Fruit fly (Drosophila melanogaster) whole organism, embryonic: ENCODE results near the gene CG10064.
A peak's percentile ranks its signal among the peaks of the same experiment; 100 is the strongest.

ENCODE experiments used
- ATbp ChIP-seq: fragments of 200-800 bp; sonication (Bioruptor generic); optimal IDR thresholded peaks from 2 replicates; lab custom pipeline; 2017; ENCODE audit warnings: missing biosample characterization, mild to moderate bottlenecking, missing genetic modification characterization, missing genetic modification reagents
- Awh ChIP-seq: fragments of 200-800 bp; sonication (Bioruptor generic); IDR thresholded peaks from 2 replicates; pipeline ENCODE4, ENCODE4 v1.3.6; 2022; ENCODE audit warnings: missing biosample characterization, missing genetic modification characterization
- CG10959 ChIP-seq: fragments of 200-800 bp; sonication (Bioruptor generic); IDR thresholded peaks from 2 replicates; pipeline ENCODE4 v1.3.6; 2022; ENCODE audit warnings: missing biosample characterization, missing genetic modification characterization
- CG11560 ChIP-seq: fragments of 200-800 bp; sonication (Bioruptor generic); IDR thresholded peaks from 3 replicates; pipeline ENCODE4 v1.3.6; 2022; ENCODE audit warnings: missing biosample characterization, missing genetic modification characterization
- CG12155 ChIP-seq: fragments of 200-800 bp; sonication (Bioruptor generic); optimal IDR thresholded peaks from 3 replicates; lab custom pipeline; 2016; ENCODE audit warnings: missing biosample characterization, missing genetic modification characterization
- CG12299 ChIP-seq: fragments of 200-800 bp; sonication (Bioruptor generic); optimal IDR thresholded peaks from 2 replicates; lab custom pipeline; 2018; ENCODE audit warnings: missing biosample characterization, mild to moderate bottlenecking, missing genetic modification characterization
- CG13624 ChIP-seq: fragments of 200-800 bp; sonication (Bioruptor generic); optimal IDR thresholded peaks from 2 replicates; lab custom pipeline; 2016; ENCODE audit warnings: missing biosample characterization, missing genetic modification characterization
- CG13894 ChIP-seq: fragments of 200-800 bp; sonication (Bioruptor generic); optimal IDR thresholded peaks from 3 replicates; lab custom pipeline; 2018; ENCODE audit warnings: missing biosample characterization, mild to moderate bottlenecking, missing genetic modification characterization, moderate library complexity
- CG14710 ChIP-seq: fragments of 200-800 bp; sonication (Bioruptor generic); optimal IDR thresholded peaks from 3 replicates; lab custom pipeline; 2019; ENCODE audit warnings: missing biosample characterization, mild to moderate bottlenecking, missing genetic modification characterization, moderate library complexity
- CG14860 ChIP-seq: fragments of 200-800 bp; sonication (Bioruptor generic); IDR thresholded peaks from 3 replicates; pipeline ENCODE4 v1.3.6; 2022; ENCODE audit warnings: missing biosample characterization, missing genetic modification characterization; ENCODE audit not compliant: partially characterized antibody
- CG1647 ChIP-seq: fragments of 200-800 bp; sonication (Bioruptor generic); optimal IDR thresholded peaks from 3 replicates; lab custom pipeline; 2016; ENCODE audit warnings: missing biosample characterization, missing genetic modification characterization
- CG17385 ChIP-seq: fragments of 200-800 bp; sonication (Bioruptor generic); optimal IDR thresholded peaks from 3 replicates; lab custom pipeline; 2018; ENCODE audit warnings: missing biosample characterization, mild to moderate bottlenecking, missing genetic modification characterization
- CG17802 ChIP-seq: fragments of 200-800 bp; sonication (Bioruptor generic); optimal IDR thresholded peaks from 2 replicates; lab custom pipeline; 2018; ENCODE audit warnings: missing biosample characterization, mild to moderate bottlenecking, missing genetic modification characterization, moderate library complexity
- CG18599 ChIP-seq: fragments of 200-800 bp; sonication (Bioruptor generic); optimal IDR thresholded peaks from 3 replicates; lab custom pipeline; 2017; ENCODE audit warnings: missing biosample characterization, missing genetic modification characterization, mild to moderate bottlenecking, moderate library complexity, missing genetic modification reagents
- CG42726 ChIP-seq: fragments of 200-800 bp; sonication (Bioruptor generic); IDR thresholded peaks from 2 replicates; pipeline ENCODE4 v1.3.6; 2022; ENCODE audit warnings: missing biosample characterization, missing genetic modification characterization; ENCODE audit not compliant: partially characterized antibody
- CG4328 ChIP-seq: fragments of 200-800 bp; sonication (Bioruptor generic); optimal IDR thresholded peaks from 3 replicates; lab custom pipeline; 2017; ENCODE audit warnings: missing biosample characterization, missing genetic modification reagents, missing genetic modification characterization
- CG4707 ChIP-seq: fragments of 200-800 bp; sonication (Bioruptor generic); optimal IDR thresholded peaks from 2 replicates; lab custom pipeline; 2018; ENCODE audit warnings: missing biosample characterization, mild to moderate bottlenecking, missing genetic modification characterization, moderate library complexity
- CG4854 ChIP-seq: fragments of 200-800 bp; sonication (Bioruptor generic); optimal IDR thresholded peaks from 2 replicates; lab custom pipeline; 2016; ENCODE audit warnings: missing biosample characterization, missing genetic modification characterization, inconsistent platforms
- CG8290 ChIP-seq, 3 experiments: fragments of 200-800 bp; sonication (Bioruptor generic); optimal IDR thresholded peaks; 2 replicates each; lab custom pipeline; 2016 to 2019; ENCODE audit warnings: missing biosample characterization in 3 of 3, missing genetic modification characterization in 3 of 3, mild to moderate bottlenecking in 2 of 3, moderate library complexity in 1 of 3
- CG8478 ChIP-seq: fragments of >200 bp; optimal IDR thresholded peaks from 2 replicates; lab custom pipeline; 2018
- Deaf1 ChIP-seq: fragments of 200-800 bp; optimal IDR thresholded peaks from 3 replicates; lab custom pipeline; 2019; ENCODE audit warnings: missing biosample characterization, mild to moderate bottlenecking, missing genetic modification characterization, moderate library complexity
- Dfd ChIP-seq, 2 experiments: fragments of >200 bp; optimal IDR thresholded peaks; 2 replicates each; lab custom pipeline; 2017; ENCODE audit warnings: missing biosample characterization in 2 of 2, missing genetic modification characterization in 2 of 2
- Dll ChIP-seq: fragments of 200-800 bp; sonication (Bioruptor generic); IDR thresholded peaks from 4 replicates; pipeline ENCODE4 v1.3.6; 2022; ENCODE audit warnings: missing biosample characterization, missing genetic modification characterization; ENCODE audit not compliant: partially characterized antibody
- Fer1 ChIP-seq: fragments of 200-800 bp; sonication (Bioruptor generic); optimal IDR thresholded peaks from 2 replicates; lab custom pipeline; 2017; ENCODE audit warnings: missing biosample characterization, mild to moderate bottlenecking, missing genetic modification characterization
- Hey ChIP-seq: fragments of 200-800 bp; sonication (Bioruptor generic); optimal IDR thresholded peaks from 3 replicates; lab custom pipeline; 2018; ENCODE audit warnings: missing biosample characterization, mild to moderate bottlenecking, missing genetic modification characterization
- Lhr ChIP-seq: fragments of 200-800 bp; sonication (Bioruptor generic); optimal IDR thresholded peaks from 3 replicates; lab custom pipeline; 2017; ENCODE audit warnings: mild to moderate bottlenecking, missing biosample characterization, missing genetic modification reagents, missing genetic modification characterization
- MESR4 ChIP-seq: fragments of 200-800 bp; sonication (Bioruptor generic); optimal IDR thresholded peaks from 2 replicates; lab custom pipeline; 2018; ENCODE audit warnings: missing biosample characterization, mild to moderate bottlenecking, missing genetic modification characterization, moderate library complexity
- Nf-YB ChIP-seq: fragments of 200-800 bp; sonication (Bioruptor generic); optimal IDR thresholded peaks from 3 replicates; lab custom pipeline; 2019; ENCODE audit warnings: missing biosample characterization, mild to moderate bottlenecking, missing genetic modification characterization, moderate library complexity
- Nf-YC ChIP-seq: fragments of 200-800 bp; optimal IDR thresholded peaks from 3 replicates; lab custom pipeline; 2019; ENCODE audit warnings: missing biosample characterization, mild to moderate bottlenecking, missing genetic modification characterization, moderate library complexity
- Sry-β ChIP-seq: fragments of 200-800 bp; sonication (Bioruptor generic); optimal IDR thresholded peaks from 2 replicates; lab custom pipeline; 2018; ENCODE audit warnings: missing biosample characterization, mild to moderate bottlenecking, missing genetic modification characterization, moderate library complexity
- ac ChIP-seq: fragments of 200-800 bp; sonication (Bioruptor generic); optimal IDR thresholded peaks from 3 replicates; lab custom pipeline; 2017; ENCODE audit warnings: missing biosample characterization, mild to moderate bottlenecking, missing genetic modification characterization
- ap ChIP-seq: fragments of 200-800 bp; sonication (Bioruptor generic); IDR thresholded peaks from 2 replicates; pipeline ENCODE4 v1.3.6; 2022; ENCODE audit warnings: missing biosample characterization, missing genetic modification characterization
- ato ChIP-seq: fragments of 200-800 bp; sonication (Bioruptor generic); IDR thresholded peaks from 2 replicates; pipeline ENCODE4 v1.3.6; 2022; ENCODE audit warnings: missing biosample characterization, missing genetic modification characterization; ENCODE audit not compliant: partially characterized antibody
- bab2 ChIP-seq: fragments of 200-800 bp; sonication (Bioruptor generic); optimal IDR thresholded peaks from 2 replicates; lab custom pipeline; 2016; ENCODE audit warnings: missing biosample characterization, missing genetic modification characterization
- bowl ChIP-seq: fragments of 200-800 bp; sonication (Bioruptor generic); IDR thresholded peaks from 2 replicates; pipeline ENCODE4 v1.3.6; 2022; ENCODE audit warnings: missing biosample characterization, missing genetic modification characterization
- cg ChIP-seq: fragments of 200-800 bp; sonication (Bioruptor generic); optimal IDR thresholded peaks from 3 replicates; lab custom pipeline; 2019; ENCODE audit warnings: missing biosample characterization, mild to moderate bottlenecking, missing genetic modification characterization, moderate library complexity
- chinmo ChIP-seq: fragments of 200-800 bp; sonication (Bioruptor generic); IDR thresholded peaks from 4 replicates; pipeline ENCODE4 v1.3.6; 2022; ENCODE audit warnings: missing biosample characterization, missing genetic modification characterization; ENCODE audit not compliant: partially characterized antibody
- ci ChIP-seq: fragments of 200-800 bp; sonication (Bioruptor generic); IDR thresholded peaks from 3 replicates; pipeline ENCODE4 v1.3.6; 2022; ENCODE audit warnings: missing biosample characterization, missing genetic modification characterization
- dysf ChIP-seq: fragments of 200-800 bp; sonication (Bioruptor generic); IDR thresholded peaks from 3 replicates; pipeline ENCODE4 v1.3.6; 2022; ENCODE audit warnings: missing biosample characterization, missing genetic modification characterization
- fd64A ChIP-seq: fragments of 200-800 bp; sonication (Bioruptor generic); optimal IDR thresholded peaks from 3 replicates; lab custom pipeline; 2018; ENCODE audit warnings: missing biosample characterization, mild to moderate bottlenecking, missing genetic modification characterization
- gro ChIP-seq: fragments of 200-800 bp; sonication (Bioruptor generic); optimal IDR thresholded peaks from 2 replicates; lab custom pipeline; 2016; ENCODE audit warnings: missing biosample characterization, missing genetic modification characterization
- nau ChIP-seq: fragments of 200-800 bp; sonication (Bioruptor generic); optimal IDR thresholded peaks from 3 replicates; lab custom pipeline; 2017; ENCODE audit warnings: missing biosample characterization, mild to moderate bottlenecking, missing genetic modification characterization, missing genetic modification reagents
- pita ChIP-seq: fragments of 200-800 bp; sonication (Bioruptor generic); optimal IDR thresholded peaks from 2 replicates; lab custom pipeline; 2017; ENCODE audit warnings: missing biosample characterization, mild to moderate bottlenecking, missing genetic modification characterization
- sens-2 ChIP-seq: fragments of 200-800 bp; sonication (Bioruptor generic); IDR thresholded peaks from 2 replicates; pipeline ENCODE4 v1.3.6; 2022; ENCODE audit warnings: missing biosample characterization, missing genetic modification characterization
- stwl ChIP-seq: fragments of 200-800 bp; sonication (Bioruptor generic); optimal IDR thresholded peaks from 3 replicates; lab custom pipeline; 2018; ENCODE audit warnings: missing biosample characterization, mild to moderate bottlenecking, missing genetic modification characterization, moderate library complexity
- tap ChIP-seq: fragments of 200-800 bp; optimal IDR thresholded peaks from 3 replicates; lab custom pipeline; 2019; ENCODE audit warnings: missing biosample characterization, mild to moderate bottlenecking, missing genetic modification characterization, moderate library complexity
- unc-4 ChIP-seq: fragments of 200-800 bp; sonication (Bioruptor generic); IDR thresholded peaks from 2 replicates; pipeline ENCODE4 v1.3.6; 2022; ENCODE audit warnings: missing biosample characterization, missing genetic modification characterization; ENCODE audit not compliant: partially characterized antibody

The CG10064 gene

DNA sequence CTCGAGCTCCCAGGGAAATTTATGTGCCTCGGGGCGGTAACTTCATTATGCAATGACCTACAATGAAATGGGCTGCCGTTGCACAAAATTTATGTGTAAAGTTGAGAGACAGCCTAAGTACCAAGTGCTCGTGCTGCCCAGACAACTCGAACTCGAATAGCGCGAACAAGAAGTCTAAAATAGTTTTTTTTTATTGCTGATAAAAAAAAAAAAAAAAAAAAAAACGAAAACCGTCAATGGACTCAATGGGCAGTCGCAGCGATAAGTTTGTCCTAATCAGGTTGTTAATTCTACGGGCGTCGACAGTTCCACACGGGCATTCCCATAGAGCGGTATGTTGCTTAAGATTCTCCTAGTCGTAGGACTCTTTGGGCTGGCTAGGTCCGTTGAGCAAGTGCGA is 35.1 kb downstream of the CG10064 start, which contains the start of gene CG14820:
CG14820 (plus strand) TSS at position 301 of the 400 bp plus-strand sequence.
- TF ChIP-seq CG42726 (no peak), unc-4 (GFP tag; lab: Robert Waterston, UW) (no peak), gro (no peak), bowl (GFP tag; lab: Robert Waterston, UW) (no peak), CG14710 (tag; lab: Kevin White, UChicago) (no peak), ap (GFP tag; lab: Robert Waterston, UW) (no peak), cg (GFP tag; lab: Kevin White, UChicago) (no peak), CG12155 (GFP tag; lab: Kevin White, UChicago) (no peak), CG18599 (GFP tag; lab: Kevin White, UChicago) (no peak)

DNA sequence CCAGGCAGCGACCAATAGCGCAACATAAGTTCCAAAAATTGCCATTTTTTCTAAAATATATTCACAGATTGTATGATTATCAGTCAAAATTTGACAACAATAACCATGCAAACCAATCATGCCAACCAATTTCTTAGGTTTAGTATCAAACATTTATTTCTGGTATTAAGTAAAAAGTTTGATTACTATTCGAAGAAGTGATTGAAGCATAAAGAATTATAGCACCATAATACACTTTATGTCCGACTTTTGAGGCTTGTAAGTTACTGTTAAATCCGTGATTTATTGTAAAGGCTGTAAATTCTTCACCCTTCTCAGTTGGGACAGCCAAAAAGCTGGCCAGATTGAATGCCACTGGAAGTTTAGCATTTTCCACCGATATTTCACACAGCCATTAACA is 35.8 kb downstream of the CG10064 start, which contains the start of gene CG45413:
CG45413 (minus strand) TSS at position 101 of the 400 bp plus-strand sequence.
- TF ChIP-seq CG11560 = no peak
- TF ChIP-seq Lhr (GFP tag; lab: Kevin White, UChicago) = no peak
- no peak for TF ChIP-seq CG13894 (tag; lab: Kevin White, UChicago)
- TF ChIP-seq CG14860 (GFP tag; lab: Robert Waterston, UW) = no peak
- TF ChIP-seq dysf (GFP tag; lab: Robert Waterston, UW) = no peak
- TF ChIP-seq nau = no peak
- TF ChIP-seq ap (GFP tag; lab: Robert Waterston, UW) = no peak
- no peak for TF ChIP-seq CG13624 (GFP tag; lab: Kevin White, UChicago)
- TF ChIP-seq Dfd (GFP tag; optimal IDR thresholded peaks at IDR 0.05; lab: Kevin White, UChicago) = no peak
- TF ChIP-seq CG4707 (GFP tag; lab: Kevin White, UChicago) = no peak

DNA sequence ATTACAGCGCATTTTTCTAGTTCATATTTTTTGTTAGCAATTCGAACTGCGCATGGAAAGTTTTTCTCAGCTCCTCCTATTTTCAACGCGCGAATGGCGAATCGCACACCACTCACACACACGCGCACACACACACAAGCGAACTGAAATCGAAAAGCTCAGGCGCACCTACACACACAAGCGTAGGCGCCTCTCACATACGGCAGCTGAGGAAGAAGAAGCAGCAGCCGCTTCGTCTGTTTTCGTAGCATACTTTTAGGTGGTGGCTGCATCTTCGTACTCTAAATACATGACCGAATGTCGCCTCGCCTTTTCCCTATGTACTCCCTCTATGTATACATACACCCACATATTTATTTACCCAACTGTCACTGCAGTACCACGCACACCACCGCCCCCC is 41.9 kb downstream of the CG10064 start:
- TF ChIP-seq CG17802 (tag; lab: Kevin White, UChicago) (no peak), Nf-YC (tag; lab: Kevin White, UChicago) (peak; percentile 79), ci (GFP tag; lab: Robert Waterston, UW) (peak; percentile 62), chinmo (GFP tag; lab: Robert Waterston, UW) (0 out of 4 replicates have a peak, but pooled peaks have one; percentile 35), pita (GFP tag; lab: Kevin White, UChicago) (no peak), stwl (tag; lab: Kevin White, UChicago) (peak; percentile 39), Deaf1 (tag; lab: Kevin White, UChicago) (peak; percentile 69), Nf-YB (GFP tag; lab: Kevin White, UChicago) (peak; percentile 72), fd64A (no peak), Hey (no peak), Dll (no peak), CG10959 (GFP tag; lab: Robert Waterston, UW) (0 out of 2 replicates have a peak, but pooled peaks have one; percentile 31), ac (GFP tag; lab: Kevin White, UChicago) (no peak), sens-2 (GFP tag; lab: Robert Waterston, UW) (no peak), Awh (GFP tag; lab: Robert Waterston, UW) (0 out of 2 replicates have a peak, but pooled peaks have one; percentile 10), tap (tag; lab: Kevin White, UChicago) (no peak), ATbp (GFP tag; lab: Kevin White, UChicago) (no peak), CG4854 (GFP tag; lab: Kevin White, UChicago) (no peak), CG8478 (lab: Kevin White, UChicago) (peak; percentile 11), CG1647 (GFP tag; lab: Kevin White, UChicago) (no peak), Fer1 (GFP tag; lab: Kevin White, UChicago) (no peak), ato (GFP tag; lab: Robert Waterston, UW) (no peak), Sry-β (no peak), cg (GFP tag; lab: Kevin White, UChicago) (peak; percentile 79), bab2 (GFP tag; lab: Kevin White, UChicago) (no peak), CG4328 (GFP tag; lab: Kevin White, UChicago) (no peak), MESR4 (GFP tag; lab: Kevin White, UChicago) (no peak), CG17385 (GFP tag; lab: Kevin White, UChicago) (peak; percentile 87), CG8290 (GFP tag; optimal IDR thresholded peaks at IDR 0.05; lab: Kevin White, UChicago) (peak; percentile 8), CG8290 (tag; optimal IDR thresholded peaks at IDR 0.05; lab: Kevin White, UChicago) (peak; percentile 4 to 5), CG12299 (tag; lab: Kevin White, UChicago) (no peak)
